Worm (Caenorhabditis elegans): ENCODE data around the gene clec-239.
A peak's percentile ranks its signal among the peaks of the same experiment; 100 is the strongest.

clec-239 gene

ce11 chrV:16956229-16956628, at the start of gene clec-239:
Gene clec-239, plus strand, starts transcription at chrV:16956529.
- no peak for TF ChIP-seq ama-1 (optimal IDR thresholded peaks at IDR 0.05)
- no peak for TF ChIP-seq tbx-2 (tag; optimal IDR thresholded peaks at IDR 0.05)
- no peak for TF ChIP-seq isw-1 (GFP tag; IDR thresholded peaks at IDR 0.05)
- TF ChIP-seq snu-23 (GFP tag; optimal IDR thresholded peaks at IDR 0.05), result no peak
- no peak for TF ChIP-seq nhr-47 (tag; optimal IDR thresholded peaks at IDR 0.05)
- TF ChIP-seq aha-1 (tag; optimal IDR thresholded peaks at IDR 0.05), result no peak
- TF ChIP-seq lin-13 (GFP tag; optimal IDR thresholded peaks at IDR 0.05), result no peak
- no peak for TF ChIP-seq ces-1 (GFP tag; optimal IDR thresholded peaks at IDR 0.05)

ce11 chrV:16909871-16910270, 46.5 kb upstream of the clec-239 start, which contains the start of gene F09C6.16:
Gene F09C6.16, minus strand, starts transcription at chrV:16909971.
- TF ChIP-seq ceh-90 (tag; optimal IDR thresholded peaks at IDR 0.05) (no peak), efl-1 (optimal IDR thresholded peaks at IDR 0.05) (no peak), efl-1 (GFP tag; optimal IDR thresholded peaks at IDR 0.05 in 1 of 2) (peak in 1 of 2 experiments; percentile 28), hlh-17 (GFP tag; optimal IDR thresholded peaks at IDR 0.05; ENCODE audit: borderline replicate concordance) (no peak), ama-1 (optimal IDR thresholded peaks at IDR 0.05) (no peak), snu-23 (GFP tag; optimal IDR thresholded peaks at IDR 0.05) (no peak), fos-1 (tag; optimal IDR thresholded peaks at IDR 0.05) (no peak)

ce11 chrV:16910864-16911263, 45.5 kb upstream of the clec-239 start:
- TF ChIP-seq sptf-1 (tag; optimal IDR thresholded peaks at IDR 0.05) (no peak), isw-1 (GFP tag; IDR thresholded peaks at IDR 0.05) (no peak), lin-14 (GFP tag; optimal IDR thresholded peaks at IDR 0.05) (peak; percentile 55), mep-1 (tag; optimal IDR thresholded peaks at IDR 0.05) (peak; percentile 19), vab-15 (tag; optimal IDR thresholded peaks at IDR 0.05) (no peak), skn-1 (tag; optimal IDR thresholded peaks at IDR 0.05) (peak; percentile 18), lin-35 (GFP tag; optimal IDR thresholded peaks at IDR 0.05) (peak in 1 of 2 experiments; percentile 48), fkh-4 (tag; optimal IDR thresholded peaks at IDR 0.05; ENCODE audit: borderline replicate concordance) (no peak), elt-2 (tag; optimal IDR thresholded peaks at IDR 0.05) (peak; percentile 56), nhr-90 (tag; optimal IDR thresholded peaks at IDR 0.05; ENCODE audit: poor library complexity) (no peak), fkh-8 (tag; optimal IDR thresholded peaks at IDR 0.05) (peak; percentile 3), sup-37 (GFP tag; optimal IDR thresholded peaks at IDR 0.05) (no peak), nhr-20 (tag; optimal IDR thresholded peaks at IDR 0.05) (peak; percentile 8)

- no peak for TF ChIP-seq nhr-77 (tag; optimal IDR thresholded peaks at IDR 0.05)
- TF ChIP-seq egl-27 (tag; optimal IDR thresholded peaks at IDR 0.05), result no peak
- TF ChIP-seq mdl-1 (tag; optimal IDR thresholded peaks at IDR 0.05), result no peak
- TF ChIP-seq lsy-2 (tag; optimal IDR thresholded peaks at IDR 0.05), result no peak
- TF ChIP-seq nhr-85 (tag), result no peak
- no peak for TF ChIP-seq nhr-237 (tag; optimal IDR thresholded peaks at IDR 0.05)
- no peak for TF ChIP-seq sup-37 (GFP tag; optimal IDR thresholded peaks at IDR 0.05)
- no peak for TF ChIP-seq skn-1 (tag; optimal IDR thresholded peaks at IDR 0.05)
- TF ChIP-seq ceh-88 (GFP tag; IDR thresholded peaks at IDR 0.05), result no peak
- TF ChIP-seq C04F5.9 (tag; optimal IDR thresholded peaks at IDR 0.05), result no peak
- no peak for TF ChIP-seq fkh-4 (tag; optimal IDR thresholded peaks at IDR 0.05; ENCODE audit: borderline replicate concordance)
- no peak for TF ChIP-seq dpl-1 (GFP tag; optimal IDR thresholded peaks at IDR 0.05)
- no peak for TF ChIP-seq lin-35 (GFP tag; optimal IDR thresholded peaks at IDR 0.05)
- no peak for TF ChIP-seq snpc-4 (tag; optimal IDR thresholded peaks at IDR 0.05)
- TF ChIP-seq mab-9 (GFP tag; IDR thresholded peaks at IDR 0.05), result no peak
- no peak for TF ChIP-seq pqm-1 (tag; optimal IDR thresholded peaks at IDR 0.05)
- no peak for TF ChIP-seq egl-13 (tag; optimal IDR thresholded peaks at IDR 0.05)
Observed at ce11 chrV:16911294-16911693, 45.0 kb upstream of the clec-239 start.
